Fruit fly (Drosophila melanogaster) whole organism, embryonic: ENCODE results near the gene CG6927.

Experiments used
- Adf1 ChIP-seq: fragments of 200-800 bp; sonication (Bioruptor generic); IDR thresholded peaks from 2 replicates; pipeline ENCODE4 v1.3.6; 2022; ENCODE audit warnings: missing biosample characterization, missing genetic modification characterization
- Bteb2 ChIP-seq: fragments of 200-800 bp; sonication (Bioruptor generic); optimal IDR thresholded peaks from 2 replicates; lab custom pipeline; 2016; ENCODE audit warnings: missing biosample characterization, missing genetic modification characterization
- CG10654 ChIP-seq: fragments of 200-800 bp; sonication (Bioruptor generic); optimal IDR thresholded peaks from 2 replicates; lab custom pipeline; 2016; ENCODE audit warnings: missing biosample characterization, missing genetic modification characterization
- CG11398 ChIP-seq: fragments of 200-800 bp; sonication (Bioruptor generic); optimal IDR thresholded peaks from 2 replicates; lab custom pipeline; 2016; ENCODE audit warnings: missing biosample characterization, missing genetic modification characterization
- CG14667 ChIP-seq: fragments of 200-800 bp; sonication (Bioruptor generic); IDR thresholded peaks from 2 replicates; pipeline ENCODE4 v1.3.6; 2022; ENCODE audit warnings: missing biosample characterization, missing genetic modification characterization
- CG16813 ChIP-seq: fragments of 200-800 bp; sonication (Bioruptor generic); IDR thresholded peaks from 3 replicates; pipeline ENCODE4 v1.3.6; 2022; ENCODE audit warnings: missing biosample characterization, missing genetic modification characterization; ENCODE audit not compliant: partially characterized antibody
- CG16863 ChIP-seq: fragments of 200-800 bp; sonication (Bioruptor generic); optimal IDR thresholded peaks from 3 replicates; lab custom pipeline; 2016; ENCODE audit warnings: missing biosample characterization, missing genetic modification characterization
- CG17912 ChIP-seq: fragments of 200-800 bp; sonication (Bioruptor generic); optimal IDR thresholded peaks from 2 replicates; lab custom pipeline; 2018; ENCODE audit warnings: missing biosample characterization, mild to moderate bottlenecking, missing genetic modification characterization
- CG1832 ChIP-seq: fragments of 200-800 bp; sonication (Bioruptor generic); optimal IDR thresholded peaks from 2 replicates; lab custom pipeline; 2017; ENCODE audit warnings: missing biosample characterization, mild to moderate bottlenecking, missing genetic modification characterization, inconsistent platforms
- CG2875 ChIP-seq: fragments of 200-800 bp; sonication (Bioruptor generic); optimal IDR thresholded peaks from 2 replicates; lab custom pipeline; 2017; ENCODE audit warnings: missing biosample characterization, mild to moderate bottlenecking, missing genetic modification characterization, missing genetic modification reagents
- CG31224 ChIP-seq: fragments of 200-800 bp; sonication (Bioruptor generic); IDR thresholded peaks from 2 replicates; pipeline ENCODE4 v1.3.6; 2022; ENCODE audit warnings: missing biosample characterization, missing genetic modification characterization
- CG34376 ChIP-seq: fragments of 200-800 bp; sonication (Bioruptor generic); optimal IDR thresholded peaks from 2 replicates; lab custom pipeline; 2018; ENCODE audit warnings: missing biosample characterization, mild to moderate bottlenecking, missing genetic modification characterization
- CG4617 ChIP-seq: fragments of 200-800 bp; sonication (Bioruptor generic); optimal IDR thresholded peaks from 3 replicates; lab custom pipeline; 2016; ENCODE audit warnings: missing biosample characterization, missing genetic modification characterization, borderline replicate concordance
- CG7357 ChIP-seq: fragments of 200-800 bp; sonication (Bioruptor generic); IDR thresholded peaks from 3 replicates; pipeline ENCODE4 v1.3.6; 2022; ENCODE audit warnings: missing biosample characterization, missing genetic modification characterization
- CG7963 ChIP-seq: fragments of 200-800 bp; sonication (Bioruptor generic); IDR thresholded peaks from 3 replicates; pipeline ENCODE4 v1.3.6; 2022; ENCODE audit warnings: missing biosample characterization, missing genetic modification characterization; ENCODE audit not compliant: partially characterized antibody
- CG9609 ChIP-seq: fragments of 200-800 bp; sonication (Bioruptor generic); optimal IDR thresholded peaks from 3 replicates; lab custom pipeline; 2016; ENCODE audit warnings: missing biosample characterization, missing genetic modification characterization
- CTCF ChIP-seq: fragments of 200-800 bp; sonication (Bioruptor generic); optimal IDR thresholded peaks from 2 replicates; lab custom pipeline; 2017; ENCODE audit warnings: missing biosample characterization, mild to moderate bottlenecking, missing genetic modification characterization, moderate library complexity
- Chrac-16 ChIP-seq: fragments of 200-800 bp; sonication (Bioruptor generic); optimal IDR thresholded peaks from 3 replicates; lab custom pipeline; 2016; ENCODE audit warnings: missing biosample characterization, missing genetic modification characterization
- D19B ChIP-seq: fragments of 200-800 bp; sonication (Bioruptor generic); optimal IDR thresholded peaks from 2 replicates; lab custom pipeline; 2017; ENCODE audit warnings: missing biosample characterization, mild to moderate bottlenecking, missing genetic modification characterization
- Dref ChIP-seq: fragments of 200-800 bp; sonication (Bioruptor generic); IDR thresholded peaks from 2 replicates; pipeline ENCODE4 v1.3.6; 2022; ENCODE audit warnings: missing biosample characterization, missing genetic modification characterization
- HHEX ChIP-seq: fragments of 200-800 bp; sonication (Bioruptor generic); optimal IDR thresholded peaks from 3 replicates; lab custom pipeline; 2017; ENCODE audit warnings: missing biosample characterization, mild to moderate bottlenecking, missing genetic modification characterization, missing genetic modification reagents
- HLH3B ChIP-seq: fragments of 200-800 bp; sonication (Bioruptor generic); IDR thresholded peaks from 2 replicates; pipeline ENCODE4 v1.3.6; 2022; ENCODE audit warnings: missing biosample characterization, missing genetic modification characterization
- Hey ChIP-seq: fragments of 200-800 bp; sonication (Bioruptor generic); optimal IDR thresholded peaks from 3 replicates; lab custom pipeline; 2018; ENCODE audit warnings: missing biosample characterization, mild to moderate bottlenecking, missing genetic modification characterization
- Hsf ChIP-seq: fragments of 200-800 bp; sonication (Bioruptor generic); optimal IDR thresholded peaks from 3 replicates; lab custom pipeline; 2016; ENCODE audit warnings: missing biosample characterization, missing genetic modification characterization
- Lpt ChIP-seq: fragments of >200 bp; optimal IDR thresholded peaks from 2 replicates; lab custom pipeline; 2018; ENCODE audit warnings: missing biosample characterization, missing genetic modification characterization
- NC2α ChIP-seq: fragments of 200-800 bp; sonication (Bioruptor generic); optimal IDR thresholded peaks from 2 replicates; lab custom pipeline; 2016; ENCODE audit warnings: missing biosample characterization, missing genetic modification characterization
- Scr ChIP-seq: fragments of 200-800 bp; sonication (Bioruptor generic); IDR thresholded peaks from 2 replicates; pipeline ENCODE4 v1.3.6; 2022; ENCODE audit warnings: missing biosample characterization, missing genetic modification characterization; ENCODE audit not compliant: partially characterized antibody
- Sox100B ChIP-seq: fragments of 200-800 bp; sonication (Bioruptor generic); optimal IDR thresholded peaks from 3 replicates; lab custom pipeline; 2018; ENCODE audit warnings: missing biosample characterization, mild to moderate bottlenecking, missing genetic modification characterization
- Sry-β ChIP-seq: fragments of 200-800 bp; sonication (Bioruptor generic); optimal IDR thresholded peaks from 2 replicates; lab custom pipeline; 2018; ENCODE audit warnings: missing biosample characterization, mild to moderate bottlenecking, missing genetic modification characterization, moderate library complexity
- dmrt11E ChIP-seq: fragments of 200-800 bp; sonication (Bioruptor generic); optimal IDR thresholded peaks from 3 replicates; lab custom pipeline; 2018; ENCODE audit warnings: missing biosample characterization, mild to moderate bottlenecking, missing genetic modification characterization, moderate library complexity
- esg ChIP-seq: fragments of 200-800 bp; sonication (Bioruptor generic); conservative IDR thresholded peaks from 2 replicates; pipeline ENCODE4 v1.3.6; 2022; ENCODE audit warnings: missing biosample characterization, missing genetic modification characterization
- fd102C ChIP-seq: fragments of 200-800 bp; sonication (Bioruptor generic); optimal IDR thresholded peaks from 2 replicates; lab custom pipeline; 2018; ENCODE audit warnings: missing biosample characterization, mild to moderate bottlenecking, missing genetic modification characterization, moderate library complexity
- gt ChIP-seq: fragments of 200-800 bp; sonication (Bioruptor generic); IDR thresholded peaks from 2 replicates; pipeline ENCODE4 v1.3.6; 2022; ENCODE audit warnings: missing biosample characterization, missing genetic modification characterization
- ind ChIP-seq: fragments of 200-800 bp; sonication (Bioruptor generic); optimal IDR thresholded peaks from 3 replicates; lab custom pipeline; 2016; ENCODE audit warnings: missing biosample characterization, missing genetic modification characterization
- inv ChIP-seq: fragments of 200-800 bp; sonication (Bioruptor generic); IDR thresholded peaks from 2 replicates; pipeline ENCODE4 v1.3.6; 2022; ENCODE audit warnings: missing biosample characterization, missing genetic modification characterization; ENCODE audit not compliant: partially characterized antibody
- kay ChIP-seq: fragments of 200-800 bp; sonication (Bioruptor generic); optimal IDR thresholded peaks from 2 replicates; lab custom pipeline; 2016; ENCODE audit warnings: missing biosample characterization, missing genetic modification characterization
- ken ChIP-seq: fragments of 200-800 bp; sonication (Bioruptor generic); IDR thresholded peaks from 3 replicates; pipeline ENCODE4 v1.3.6; 2022; ENCODE audit warnings: missing biosample characterization, missing genetic modification characterization
- lmd ChIP-seq: fragments of 200-800 bp; sonication (Bioruptor generic); IDR thresholded peaks from 2 replicates; pipeline ENCODE4 v1.3.6; 2022; ENCODE audit warnings: missing biosample characterization, missing genetic modification characterization
- maf-S ChIP-seq: fragments of 200-800 bp; sonication (Bioruptor generic); optimal IDR thresholded peaks from 2 replicates; lab custom pipeline; 2016; ENCODE audit warnings: missing biosample characterization, missing genetic modification characterization
- onecut ChIP-seq: fragments of 200-800 bp; sonication (Bioruptor generic); IDR thresholded peaks from 2 replicates; pipeline ENCODE4 v1.3.6; 2022; ENCODE audit warnings: missing biosample characterization, missing genetic modification characterization
- pho ChIP-seq: fragments of 200-800 bp; sonication (Bioruptor generic); optimal IDR thresholded peaks from 2 replicates; lab custom pipeline; 2016; ENCODE audit warnings: missing biosample characterization, missing genetic modification characterization
- pnt ChIP-seq: fragments of 200-800 bp; sonication (Bioruptor generic); optimal IDR thresholded peaks from 3 replicates; lab custom pipeline; 2016; ENCODE audit warnings: missing biosample characterization, missing genetic modification characterization
- ranshi ChIP-seq: fragments of 200-800 bp; sonication (Bioruptor generic); IDR thresholded peaks from 2 replicates; pipeline ENCODE4 v1.3.6; 2022; ENCODE audit warnings: missing biosample characterization, missing genetic modification characterization
- sens-2 ChIP-seq: fragments of 200-800 bp; sonication (Bioruptor generic); IDR thresholded peaks from 2 replicates; pipeline ENCODE4 v1.3.6; 2022; ENCODE audit warnings: missing biosample characterization, missing genetic modification characterization
- sob ChIP-seq: fragments of 200-800 bp; sonication (Bioruptor generic); IDR thresholded peaks from 2 replicates; pipeline ENCODE4 v1.3.6; 2022; ENCODE audit warnings: missing biosample characterization, missing genetic modification characterization
- tap ChIP-seq: fragments of 200-800 bp; optimal IDR thresholded peaks from 3 replicates; lab custom pipeline; 2019; ENCODE audit warnings: missing biosample characterization, mild to moderate bottlenecking, missing genetic modification characterization, moderate library complexity
- tx ChIP-seq: fragments of 200-800 bp; sonication (Bioruptor generic); optimal IDR thresholded peaks from 2 replicates; lab custom pipeline; 2016; ENCODE audit warnings: missing biosample characterization, missing genetic modification characterization
- vfl ChIP-seq: fragments of 200-800 bp; sonication (Bioruptor generic); optimal IDR thresholded peaks from 2 replicates; lab custom pipeline; 2016; ENCODE audit warnings: missing biosample characterization, missing genetic modification characterization
- yki ChIP-seq: fragments of >200 bp; optimal IDR thresholded peaks from 3 replicates; lab custom pipeline; 2018
- zen ChIP-seq: fragments of 200-800 bp; sonication (Bioruptor generic); optimal IDR thresholded peaks from 3 replicates; lab custom pipeline; 2018; ENCODE audit warnings: missing biosample characterization, mild to moderate bottlenecking, missing genetic modification characterization, moderate library complexity

CG6927 gene

DNA sequence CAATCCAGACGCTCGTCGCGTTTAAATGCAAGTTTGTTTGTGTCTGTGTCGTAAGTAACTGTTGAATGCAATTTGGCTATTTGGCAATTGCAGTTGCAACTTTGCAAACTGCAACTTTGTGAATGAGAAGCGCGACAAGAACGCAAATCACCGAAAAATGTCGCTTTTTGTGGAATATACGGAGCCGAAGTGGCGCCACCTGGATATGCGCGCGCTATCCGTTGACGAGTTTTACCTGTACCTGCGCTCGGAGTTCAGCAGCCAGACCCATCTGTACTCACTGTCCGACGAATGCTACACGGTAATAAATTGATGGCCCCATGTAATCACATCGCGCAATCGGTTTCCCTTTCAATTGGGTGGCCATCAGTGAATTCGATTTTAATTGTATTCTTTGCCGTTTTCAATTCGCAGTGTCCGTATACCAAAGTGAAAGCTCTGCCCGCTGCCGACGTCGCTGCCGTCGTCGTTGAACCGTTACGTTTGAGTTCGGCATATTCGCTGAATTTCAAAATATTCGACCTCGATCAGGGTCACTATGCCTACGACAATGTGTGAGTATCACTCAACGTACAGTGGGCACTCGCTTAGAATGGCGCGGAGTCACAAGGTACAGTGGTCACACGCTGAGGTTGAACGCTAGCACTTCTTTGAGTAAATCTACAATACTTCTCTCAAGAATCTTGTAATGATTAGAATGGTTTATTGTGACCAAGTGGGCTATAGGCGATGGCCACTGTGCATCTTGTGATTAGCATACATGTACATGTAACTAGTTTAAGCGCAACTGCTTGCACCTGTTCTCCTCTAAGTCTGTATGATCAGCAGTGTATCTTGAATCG lies 12.6 kb downstream of the CG6927 start (continued):
- peak; percentile 87 for TF ChIP-seq CG9609 (GFP tag; lab: Kevin White, UChicago)
- peak; percentile 74 for TF ChIP-seq Bteb2 (GFP tag; lab: Kevin White, UChicago)
- peak; percentile 21 for TF ChIP-seq vfl (GFP tag; lab: Kevin White, UChicago)
- no peak for TF ChIP-seq Sox100B (GFP tag; lab: Kevin White, UChicago)
- peak; percentile 65 for TF ChIP-seq kay (GFP tag; lab: Kevin White, UChicago)
- TF ChIP-seq onecut (GFP tag; lab: Robert Waterston, UW) = peak; percentile 72
- TF ChIP-seq fd102C = no peak
- TF ChIP-seq Lpt = no peak
- TF ChIP-seq CG4617 (GFP tag; lab: Kevin White, UChicago) = peak; percentile 51
- TF ChIP-seq ranshi (GFP tag; lab: Robert Waterston, UW) = peak; percentile 91
- peak; percentile 25 for TF ChIP-seq NC2α (GFP tag; lab: Kevin White, UChicago)
- TF ChIP-seq sob = peak; percentile 90
- peak; percentile 74 for TF ChIP-seq tx
- no peak; the same call in 1 of the 2 replicates for TF ChIP-seq gt (GFP tag; lab: Robert Waterston, UW)
- TF ChIP-seq CG16813 = 0 out of 3 replicates have a peak, but pooled peaks have one; percentile 2
- peak; percentile 70 for TF ChIP-seq CG11398 (GFP tag; lab: Kevin White, UChicago)
- peak; percentile 66 for TF ChIP-seq CG10654
- peak; percentile 35 for TF ChIP-seq D19B (GFP tag; lab: Kevin White, UChicago)
- TF ChIP-seq dmrt11E (tag; lab: Kevin White, UChicago) = peak; percentile 48
- TF ChIP-seq maf-S (GFP tag; lab: Kevin White, UChicago) = peak; percentile 64
- TF ChIP-seq HLH3B (GFP tag; lab: Robert Waterston, UW) = peak; percentile 87
- TF ChIP-seq CG2875 = peak; percentile 64
- TF ChIP-seq CG7963 = no peak
- peak; percentile 51 for TF ChIP-seq zen (tag; lab: Kevin White, UChicago)
- peak; percentile 95 for TF ChIP-seq lmd
- TF ChIP-seq Dref (GFP tag; lab: Robert Waterston, UW) = 0 out of 2 replicates have a peak, but pooled peaks have one; percentile 23
- peak; percentile 88 for TF ChIP-seq esg
- TF ChIP-seq CG31224 = peak; percentile 61; the same call in 1 of the 2 replicates
- TF ChIP-seq CG1832 (GFP tag; lab: Kevin White, UChicago) = no peak
- TF ChIP-seq inv = no peak
- TF ChIP-seq Chrac-16 (GFP tag; lab: Kevin White, UChicago) = peak; percentile 84
- TF ChIP-seq ken = peak; percentile 81
- TF ChIP-seq Hey (tag; lab: Kevin White, UChicago) = no peak
- peak; percentile 67 for TF ChIP-seq pho (GFP tag; lab: Kevin White, UChicago)
- TF ChIP-seq HHEX (GFP tag; lab: Kevin White, UChicago) = peak; percentile 81
- peak; percentile 92 for TF ChIP-seq ind (GFP tag; lab: Kevin White, UChicago)
- TF ChIP-seq Hsf (GFP tag; lab: Kevin White, UChicago) = peak; percentile 82
- TF ChIP-seq Adf1 (GFP tag; lab: Robert Waterston, UW) = peak; percentile 71
- peak; percentile 74 for TF ChIP-seq CG7357 (GFP tag; lab: Robert Waterston, UW)
- TF ChIP-seq Sry-β (GFP tag; lab: Kevin White, UChicago) = no peak
- no peak for TF ChIP-seq yki
- peak; percentile 1 for TF ChIP-seq CG34376 (GFP tag; lab: Kevin White, UChicago)
- no peak for TF ChIP-seq CG17912 (GFP tag; lab: Kevin White, UChicago)
- peak; percentile 92 for TF ChIP-seq CTCF (GFP tag; lab: Kevin White, UChicago)
- TF ChIP-seq tap (tag; lab: Kevin White, UChicago) = peak; percentile 69
- peak; percentile 67; the same call in 1 of the 2 replicates for TF ChIP-seq sens-2 (GFP tag; lab: Robert Waterston, UW)
- TF ChIP-seq CG16863 (GFP tag; lab: Kevin White, UChicago) = peak; percentile 77
- peak; percentile 86 for TF ChIP-seq CG14667 (GFP tag; lab: Robert Waterston, UW)
- no peak for TF ChIP-seq Scr (GFP tag; lab: Robert Waterston, UW)
- peak; percentile 86 for TF ChIP-seq pnt (GFP tag; lab: Kevin White, UChicago)
